Worm (Caenorhabditis elegans): ENCODE measurements around the gene ooc-5.

The ooc-5 gene

DNA sequence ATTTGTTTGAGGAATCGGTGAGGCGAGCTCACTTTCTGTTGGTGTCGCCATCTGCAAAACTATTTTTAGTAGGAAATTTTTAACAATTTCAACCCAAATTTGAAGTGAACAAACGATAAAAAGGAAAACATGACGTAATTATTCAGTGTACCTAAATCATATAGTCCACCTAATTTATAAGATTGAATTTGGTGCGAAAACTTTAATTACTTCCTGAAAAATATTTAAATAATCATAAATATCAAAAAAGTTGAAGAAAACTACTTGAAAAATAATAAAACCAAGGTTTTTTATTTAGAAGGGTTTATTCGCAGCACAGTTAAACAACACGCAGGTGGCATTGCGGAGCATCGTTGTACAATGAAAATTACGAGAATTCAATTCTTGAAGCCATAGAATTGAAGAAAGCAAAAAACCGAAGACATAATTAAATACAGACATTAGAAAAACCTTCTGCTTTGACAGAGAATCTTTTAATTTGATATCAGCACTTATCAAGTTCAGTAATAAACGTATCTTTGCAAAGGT lies 19.4 kb upstream of the ooc-5 start, which contains the start of gene tomm-40:
TSS of gene tomm-40 (minus strand) at position 51 of the 528 bp plus-strand sequence.
- TF ChIP-seq C34F6.9 (tag; optimal IDR thresholded peaks at IDR 0.05) (peak; percentile 39), nhr-77 (tag; optimal IDR thresholded peaks at IDR 0.05) (no peak), nhr-25 (tag; optimal IDR thresholded peaks at IDR 0.05) (no peak), egl-27 (tag; optimal IDR thresholded peaks at IDR 0.05) (no peak), elt-3 (tag; optimal IDR thresholded peaks at IDR 0.05) (no peak), unc-55 (GFP tag; optimal IDR thresholded peaks at IDR 0.05) (peak; percentile 37), R02D3.7 (tag; optimal IDR thresholded peaks at IDR 0.05) (no peak)

DNA sequence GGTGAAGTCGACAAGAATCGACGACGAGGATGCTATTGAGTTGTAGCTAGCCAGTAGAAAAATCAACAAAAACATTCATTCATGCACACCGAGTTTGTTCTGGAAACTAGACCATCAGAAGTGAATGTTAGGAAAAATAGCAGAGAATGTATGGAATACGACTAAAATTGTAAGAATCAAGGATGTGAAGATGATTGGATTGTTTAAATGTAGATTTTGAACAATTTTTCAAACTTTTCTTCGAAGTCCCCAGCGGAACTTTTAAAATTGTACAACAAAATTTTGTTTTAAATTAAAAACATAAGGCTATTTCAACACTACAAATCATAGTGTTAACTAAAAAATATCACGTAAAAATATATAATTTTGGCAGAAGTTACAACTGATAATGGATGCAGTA lies 10.3 kb upstream of the ooc-5 start, which contains the start of gene C18E9.7:
TSS of gene C18E9.7 (minus strand) at position 101 of the 400 bp plus-strand sequence.
- TF ChIP-seq nhr-21 (tag; optimal IDR thresholded peaks at IDR 0.05) (no peak), blmp-1 (tag; optimal IDR thresholded peaks at IDR 0.05; ENCODE audit: insufficient read depth) (no peak), ztf-11 (tag; optimal IDR thresholded peaks at IDR 0.05) (no peak), nhr-10 (tag; optimal IDR thresholded peaks at IDR 0.05) (no peak), gmeb-1 (tag; optimal IDR thresholded peaks at IDR 0.05) (no peak), nhr-237 (tag; optimal IDR thresholded peaks at IDR 0.05) (no peak), skn-1 (tag; optimal IDR thresholded peaks at IDR 0.05) (no peak), sma-3 (GFP tag; optimal IDR thresholded peaks at IDR 0.05) (no peak), ceh-82 (tag; optimal IDR thresholded peaks at IDR 0.05) (no peak), lin-11 (tag; optimal IDR thresholded peaks at IDR 0.05) (no peak), crh-2 (tag; optimal IDR thresholded peaks at IDR 0.05) (no peak), aly-2 (tag; optimal IDR thresholded peaks at IDR 0.05) (no peak), lin-39 (tag; optimal IDR thresholded peaks at IDR 0.05) (no peak), mdl-1 (tag; optimal IDR thresholded peaks at IDR 0.05) (no peak)

DNA sequence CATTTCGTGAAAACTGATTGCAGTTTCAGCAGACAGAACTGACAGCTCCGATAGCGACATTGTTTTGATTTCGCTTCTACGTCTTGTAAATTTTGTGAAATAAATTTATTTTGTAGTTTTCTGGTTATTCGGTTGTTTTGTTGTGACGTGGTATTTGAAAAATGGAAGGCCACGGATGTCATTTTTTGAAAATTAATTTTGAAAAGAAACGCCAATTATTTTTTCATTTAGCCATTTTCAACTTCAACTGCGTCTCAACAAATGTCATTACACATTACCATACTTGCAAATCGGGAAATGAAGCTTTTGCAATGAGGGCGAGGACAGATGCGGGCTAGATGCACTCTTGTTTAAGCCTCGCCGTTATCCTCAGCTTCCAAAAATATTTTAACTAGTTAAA lies 5.0 kb upstream of the ooc-5 start, which contains the start of gene C18E9.8:
TSS of gene C18E9.8 (minus strand) at position 101 of the 400 bp plus-strand sequence.
- TF ChIP-seq nhr-6 (tag; optimal IDR thresholded peaks at IDR 0.05) (no peak), C34F6.9 (tag; optimal IDR thresholded peaks at IDR 0.05) (no peak), nhr-129 (tag; optimal IDR thresholded peaks at IDR 0.05) (peak; percentile 7), unc-55 (GFP tag; optimal IDR thresholded peaks at IDR 0.05) (no peak)

DNA sequence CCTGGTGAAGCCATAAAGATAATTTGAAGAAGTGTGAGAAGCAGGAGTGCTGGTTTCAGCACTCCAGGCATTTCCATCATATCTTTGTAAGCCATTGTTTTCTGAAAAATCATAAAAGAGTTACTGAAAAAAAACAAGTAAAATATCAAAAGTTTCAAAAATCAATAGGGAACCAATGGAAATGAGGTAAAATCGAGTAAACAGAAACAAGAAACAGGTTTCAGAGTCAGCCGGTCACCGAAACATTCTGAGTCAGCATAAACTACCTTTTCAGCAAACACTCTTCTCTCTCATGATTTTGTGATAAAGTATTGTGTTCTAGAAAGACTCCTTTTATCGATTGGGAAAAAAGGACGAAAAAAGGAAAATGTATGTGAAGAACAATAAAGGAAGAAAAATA lies 3.5 kb upstream of the ooc-5 start, which contains the start of gene C18E9.9:
TSS of gene C18E9.9 (minus strand) at position 101 of the 400 bp plus-strand sequence.
- TF ChIP-seq nhr-6 (tag; optimal IDR thresholded peaks at IDR 0.05) (no peak), nhr-21 (tag; optimal IDR thresholded peaks at IDR 0.05) (no peak), unc-62 (GFP tag; optimal IDR thresholded peaks at IDR 0.05) (no peak), F13H6.1 (tag; optimal IDR thresholded peaks at IDR 0.05) (no peak), unc-55 (GFP tag; optimal IDR thresholded peaks at IDR 0.05) (no peak), C34F6.9 (tag; optimal IDR thresholded peaks at IDR 0.05) (no peak), ztf-4 (tag; optimal IDR thresholded peaks at IDR 0.05) (no peak), sma-3 (GFP tag; optimal IDR thresholded peaks at IDR 0.05) (no peak), crh-2 (tag; optimal IDR thresholded peaks at IDR 0.05) (no peak), ama-1 (optimal IDR thresholded peaks at IDR 0.05) (no peak), blmp-1 (tag; optimal IDR thresholded peaks at IDR 0.05; ENCODE audit: insufficient read depth) (no peak), mdl-1 (tag; optimal IDR thresholded peaks at IDR 0.05) (no peak), nhr-77 (tag; optimal IDR thresholded peaks at IDR 0.05) (no peak), lin-11 (tag; optimal IDR thresholded peaks at IDR 0.05) (no peak), peb-1 (tag; optimal IDR thresholded peaks at IDR 0.05) (no peak)

DNA sequence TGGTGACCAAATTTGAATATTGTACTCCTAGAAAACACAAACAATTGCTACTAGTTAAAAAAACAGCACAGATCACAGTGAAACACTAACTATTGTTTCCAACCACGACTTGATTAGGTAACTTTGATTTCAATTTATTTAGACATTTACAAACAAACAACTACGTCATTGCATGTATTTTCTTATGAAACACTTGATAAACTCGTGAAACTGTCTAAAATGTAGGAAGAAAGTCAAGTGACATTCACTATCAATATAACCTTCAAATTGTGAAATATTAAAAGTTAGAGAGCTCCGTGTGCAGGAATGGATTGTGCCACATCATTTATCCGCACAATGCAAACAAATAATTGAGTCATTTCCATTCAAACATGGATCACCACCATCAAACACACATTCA lies 2.7 kb upstream of the ooc-5 start:
- TF ChIP-seq nhr-12 (tag; optimal IDR thresholded peaks at IDR 0.05) (no peak), ztf-1 (GFP tag; conservative IDR thresholded peaks at IDR 0.05) (no peak), elt-3 (tag; optimal IDR thresholded peaks at IDR 0.05) (no peak), crh-2 (tag; optimal IDR thresholded peaks at IDR 0.05) (no peak), F13H6.1 (tag; optimal IDR thresholded peaks at IDR 0.05) (no peak), Y55F3AM.14 (GFP tag; optimal IDR thresholded peaks at IDR 0.05) (no peak), nhr-6 (tag; optimal IDR thresholded peaks at IDR 0.05) (no peak), nhr-10 (tag; optimal IDR thresholded peaks at IDR 0.05) (no peak)

DNA sequence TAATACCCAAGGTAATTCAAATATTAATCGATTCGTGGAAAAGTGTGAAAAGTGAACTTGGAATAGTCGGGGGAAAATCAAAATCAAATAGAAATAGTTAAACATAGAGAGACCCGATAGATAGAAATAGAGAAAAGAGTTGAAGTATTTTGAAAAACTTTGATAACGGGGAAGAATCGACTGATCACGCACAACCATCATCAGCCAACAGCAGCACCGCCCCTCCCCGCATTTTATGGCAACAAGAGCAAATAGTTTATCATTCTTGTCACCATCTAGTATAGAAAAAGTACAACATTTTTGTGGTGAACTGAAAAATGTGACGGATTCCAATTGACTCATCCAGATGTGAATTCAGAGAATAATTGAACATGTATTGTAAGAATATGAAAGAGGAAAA lies 1.4 kb upstream of the ooc-5 start:
- peak; percentile 91 for TF ChIP-seq fos-1 (tag; optimal IDR thresholded peaks at IDR 0.05)
- TF ChIP-seq ztf-11 (tag; optimal IDR thresholded peaks at IDR 0.05) = no peak

All from whole organism, L2 larva.